Worm (Caenorhabditis elegans) whole organism, L1 larva: Measurements from ENCODE around the gene ftr-1.

ENCODE experiments used
- ama-1 ChIP-seq: fragments of 150-350 bp; optimal IDR thresholded peaks from 2 replicates; lab custom pipeline; 2014
- ceh-82 ChIP-seq, 3 experiments: fragments of 150-350 bp in 1 of 3; sonication (generic microtip) in 2 of 3; optimal IDR thresholded peaks; 2 replicates each; lab custom pipeline; 2014 to 2017; ENCODE audit warnings: missing biosample characterization in 3 of 3, missing genetic modification characterization in 3 of 3
- lin-35 ChIP-seq, 2 experiments: fragments of 150-350 bp; optimal IDR thresholded peaks; 2 replicates each; lab custom pipeline; 2014; ENCODE audit warnings: missing biosample characterization in 2 of 2, missing genetic modification characterization in 2 of 2, missing genetic modification reagents in 2 of 2
- lin-39 ChIP-seq: fragments of 150-350 bp; optimal IDR thresholded peaks from 2 replicates; lab custom pipeline; 2014; ENCODE audit warnings: missing biosample characterization, missing genetic modification reagents, missing genetic modification characterization
- pax-3 ChIP-seq: fragments of 200-800 bp; sonication (Bioruptor generic); optimal IDR thresholded peaks from 2 replicates; lab custom pipeline; 2018; ENCODE audit warnings: mild to moderate bottlenecking, missing genetic modification characterization, moderate library complexity, missing compliant biosample characterization
- unc-62 ChIP-seq: fragments of 150-350 bp; optimal IDR thresholded peaks from 2 replicates; lab custom pipeline; 2014; ENCODE audit warnings: missing biosample characterization, missing genetic modification reagents, missing genetic modification characterization

ce11 chrV:20237429-20237828 is 40.7 kb downstream of the ftr-1 start, which contains the start of gene sld-5:
- TF ChIP-seq ama-1 (lab: Kevin White, UChicago) (no peak), lin-39 (tag; lab: Kevin White, UChicago) (no peak), lin-35 (GFP tag; optimal IDR thresholded peaks at IDR 0.05; lab: Kevin White, UChicago) (no peak), unc-62 (GFP tag; lab: Kevin White, UChicago) (no peak), pax-3 (no peak), ceh-82 (tag; optimal IDR thresholded peaks at IDR 0.05; lab: Kevin White, UChicago) (no peak)
